Comparison of ENCODE assay signal across 1 fruit fly cellular context in genomic region chr3R:31053784-31054221, dm6.
TF ChIP-seq lines count a peak whose summit lies in the region.

TSS of gene Chchd3 (minus strand) at chr3R:31053915.

TF ChIP-seq in whole organism, embryonic, 481 proteins besides CTCF, POLR2A, EP300 and RAD21 (continued from another document and continues in another):
- TF ChIP-seq CG8388 (GFP tag; optimal IDR thresholded peaks at IDR 0.05; lab: Kevin White, UChicago) (no peak), jumu (GFP tag; optimal IDR thresholded peaks at IDR 0.05; lab: Kevin White, UChicago) (peak; percentile 20), CG18764 (GFP tag; optimal IDR thresholded peaks at IDR 0.05; lab: Kevin White, UChicago) (no peak), Hand (GFP tag; optimal IDR thresholded peaks at IDR 0.05; lab: Kevin White, UChicago) (no peak), CG3163 (GFP tag; optimal IDR thresholded peaks at IDR 0.05; lab: Kevin White, UChicago) (peak; percentile 8), ftz-f1 (GFP tag; optimal IDR thresholded peaks at IDR 0.05; lab: Kevin White, UChicago) (peak; percentile 80), Hr78 (GFP tag; optimal IDR thresholded peaks at IDR 0.05; lab: Kevin White, UChicago) (no peak), Ptx1 (GFP tag; IDR thresholded peaks at IDR 0.05; lab: Robert Waterston, UW) (no peak), ems (GFP tag; optimal IDR thresholded peaks at IDR 0.05; lab: Kevin White, UChicago) (no peak), Mad (GFP tag; optimal IDR thresholded peaks at IDR 0.05; lab: Kevin White, UChicago) (no peak), BtbVII (GFP tag; optimal IDR thresholded peaks at IDR 0.05; lab: Kevin White, UChicago) (no peak), CG4282 (GFP tag; optimal IDR thresholded peaks at IDR 0.05; lab: Kevin White, UChicago) (no peak), ab (GFP tag; optimal IDR thresholded peaks at IDR 0.05; lab: Kevin White, UChicago) (no peak), CG17612 (GFP tag; IDR thresholded peaks at IDR 0.05; lab: Robert Waterston, UW) (no peak), CG11560 (tag; IDR thresholded peaks at IDR 0.05; lab: Robert Waterston, UW) (no peak), rib (GFP tag; IDR thresholded peaks at IDR 0.05; lab: Robert Waterston, UW) (no peak), kni (GFP tag; optimal IDR thresholded peaks at IDR 0.05; lab: Kevin White, UChicago) (no peak), ken (GFP tag; IDR thresholded peaks at IDR 0.05; lab: Robert Waterston, UW) (no peak), CG14710 (tag; optimal IDR thresholded peaks at IDR 0.05; lab: Kevin White, UChicago) (peak; percentile 59), CG16779 (GFP tag; IDR thresholded peaks at IDR 0.05; lab: Robert Waterston, UW) (no peak), Chrac-16 (GFP tag; optimal IDR thresholded peaks at IDR 0.05; lab: Kevin White, UChicago) (no peak), Poxn (GFP tag; IDR thresholded peaks at IDR 0.05; lab: Robert Waterston, UW) (no peak), Doc3 (GFP tag; IDR thresholded peaks at IDR 0.05; lab: Robert Waterston, UW; ENCODE audit: partially characterized antibody) (no peak), CG17802 (tag; optimal IDR thresholded peaks at IDR 0.05; lab: Kevin White, UChicago) (no peak), CkIIα-i1 (GFP tag; IDR thresholded peaks at IDR 0.05; lab: Robert Waterston, UW) (no peak), hkb (optimal IDR thresholded peaks at IDR 0.05; lab: Kevin White, UChicago) (no peak), hkb (GFP tag; IDR thresholded peaks at IDR 0.05; lab: Robert Waterston, UW) (no peak), BEAF-32 (GFP tag; optimal IDR thresholded peaks at IDR 0.05; lab: Kevin White, UChicago) (peak; percentile 53), CoRest (tag; optimal IDR thresholded peaks at IDR 0.05; lab: Kevin White, UChicago) (peak; percentile 41), pum (GFP tag; optimal IDR thresholded peaks at IDR 0.05; lab: Kevin White, UChicago) (no peak), CG2889 (GFP tag; IDR thresholded peaks at IDR 0.05; lab: Robert Waterston, UW) (no peak), MTF-1 (GFP tag; optimal IDR thresholded peaks at IDR 0.05; lab: Kevin White, UChicago; ENCODE audit: borderline replicate concordance) (no peak), CG14860 (GFP tag; IDR thresholded peaks at IDR 0.05; lab: Robert Waterston, UW; ENCODE audit: partially characterized antibody) (no peak), NC2α (GFP tag; optimal IDR thresholded peaks at IDR 0.05; lab: Kevin White, UChicago) (no peak), her (GFP tag; optimal IDR thresholded peaks at IDR 0.05; lab: Kevin White, UChicago) (peak; percentile 6), vnd (GFP tag; IDR thresholded peaks at IDR 0.05; lab: Robert Waterston, UW; ENCODE audit: partially characterized antibody) (no peak), dmrt99B (tag; optimal IDR thresholded peaks at IDR 0.05; lab: Kevin White, UChicago) (no peak), CG11723 (GFP tag; optimal IDR thresholded peaks at IDR 0.05; lab: Kevin White, UChicago) (no peak), CG6683 (GFP tag; optimal IDR thresholded peaks at IDR 0.05; lab: Kevin White, UChicago) (no peak), CG16815 (GFP tag; optimal IDR thresholded peaks at IDR 0.05; lab: Kevin White, UChicago) (no peak), CG14441 (GFP tag; IDR thresholded peaks at IDR 0.05; lab: Robert Waterston, UW) (no peak), CG15479 (GFP tag; optimal IDR thresholded peaks at IDR 0.05; lab: Kevin White, UChicago) (no peak), kah (GFP tag; optimal IDR thresholded peaks at IDR 0.05; lab: Kevin White, UChicago) (no peak), CG10431 (GFP tag; optimal IDR thresholded peaks at IDR 0.05; lab: Kevin White, UChicago) (no peak), CG9437 (GFP tag; optimal IDR thresholded peaks at IDR 0.05; lab: Kevin White, UChicago) (no peak), CG31224 (GFP tag; IDR thresholded peaks at IDR 0.05; lab: Robert Waterston, UW) (no peak), CG3065 (GFP tag; optimal IDR thresholded peaks at IDR 0.05; lab: Kevin White, UChicago) (no peak), CG18599 (GFP tag; optimal IDR thresholded peaks at IDR 0.05; lab: Kevin White, UChicago) (no peak), CG15073 (GFP tag; optimal IDR thresholded peaks at IDR 0.05; lab: Kevin White, UChicago) (no peak), Trl (optimal IDR thresholded peaks at IDR 0.05; lab: Kevin White, UChicago) (peak in 1 of 2 experiments; percentile 18), Trl (GFP tag; optimal IDR thresholded peaks at IDR 0.05; lab: Kevin White, UChicago) (peak; percentile 2), Dref (GFP tag; IDR thresholded peaks at IDR 0.05; lab: Robert Waterston, UW) (peak; percentile 41), otp (GFP tag; IDR thresholded peaks at IDR 0.05; lab: Robert Waterston, UW) (no peak), Hr3 (GFP tag; optimal IDR thresholded peaks at IDR 0.05; lab: Kevin White, UChicago) (no peak), zfh1 (GFP tag; IDR thresholded peaks at IDR 0.05; lab: Robert Waterston, UW) (0 out of 3 replicates have a peak, but pooled peaks have one; percentile 21), Myb (GFP tag; optimal IDR thresholded peaks at IDR 0.05; lab: Kevin White, UChicago) (peak; percentile 40), CG4617 (GFP tag; optimal IDR thresholded peaks at IDR 0.05; lab: Kevin White, UChicago; ENCODE audit: borderline replicate concordance) (peak; percentile 66), ranshi (GFP tag; IDR thresholded peaks at IDR 0.05; lab: Robert Waterston, UW) (no peak), CG16813 (GFP tag; IDR thresholded peaks at IDR 0.05; lab: Robert Waterston, UW; ENCODE audit: partially characterized antibody) (no peak), Vsx1 (GFP tag; optimal IDR thresholded peaks at IDR 0.05; lab: Kevin White, UChicago) (peak; percentile 22), disco-r (GFP tag; optimal IDR thresholded peaks at IDR 0.05; lab: Kevin White, UChicago) (no peak), nerfin-1 (tag; optimal IDR thresholded peaks at IDR 0.05; lab: Kevin White, UChicago) (peak; percentile 30), CG11695 (GFP tag; IDR thresholded peaks at IDR 0.05; lab: Robert Waterston, UW) (no peak), Fer2 (tag; optimal IDR thresholded peaks at IDR 0.05; lab: Kevin White, UChicago) (no peak), chn (GFP tag; optimal IDR thresholded peaks at IDR 0.05; lab: Kevin White, UChicago) (no peak), HLHmδ (GFP tag; optimal IDR thresholded peaks at IDR 0.05; lab: Kevin White, UChicago) (no peak), CG31365 (tag; optimal IDR thresholded peaks at IDR 0.05; lab: Kevin White, UChicago) (no peak), CG7963 (GFP tag; IDR thresholded peaks at IDR 0.05; lab: Robert Waterston, UW; ENCODE audit: partially characterized antibody) (no peak), H15 (GFP tag; IDR thresholded peaks at IDR 0.05; lab: Robert Waterston, UW) (no peak), tap (tag; optimal IDR thresholded peaks at IDR 0.05; lab: Kevin White, UChicago) (no peak), sd (tag; optimal IDR thresholded peaks at IDR 0.05; lab: Kevin White, UChicago) (no peak), crp (GFP tag; optimal IDR thresholded peaks at IDR 0.05; lab: Kevin White, UChicago) (peak; percentile 78 to 96), ci (GFP tag; IDR thresholded peaks at IDR 0.05; lab: Robert Waterston, UW) (peak; percentile 49; the same call in 1 of the 3 replicates), CG7745 (tag; optimal IDR thresholded peaks at IDR 0.05; lab: Kevin White, UChicago) (no peak), Ssrp (tag; optimal IDR thresholded peaks at IDR 0.05; lab: Kevin White, UChicago) (no peak), maf-S (GFP tag; optimal IDR thresholded peaks at IDR 0.05; lab: Kevin White, UChicago) (peak; percentile 29), sim (GFP tag; IDR thresholded peaks at IDR 0.05; lab: Robert Waterston, UW) (no peak), toy (GFP tag; IDR thresholded peaks at IDR 0.05; lab: Robert Waterston, UW) (no peak), al (GFP tag; IDR thresholded peaks at IDR 0.05; lab: Robert Waterston, UW) (no peak), phol (tag; optimal IDR thresholded peaks at IDR 0.05; lab: Kevin White, UChicago) (peak; percentile 58), MBD-R2 (GFP tag; IDR thresholded peaks at IDR 0.05; lab: Robert Waterston, UW) (peak; percentile 92), CG6175 (GFP tag; IDR thresholded peaks at IDR 0.05; lab: Robert Waterston, UW) (no peak), bcd (GFP tag; optimal IDR thresholded peaks at IDR 0.05; lab: Kevin White, UChicago) (no peak), ttk (GFP tag; IDR thresholded peaks at IDR 0.05; lab: Robert Waterston, UW) (no peak), YL-1 (GFP tag; optimal IDR thresholded peaks at IDR 0.05; lab: Kevin White, UChicago) (peak; percentile 83), CG3281 (GFP tag; optimal IDR thresholded peaks at IDR 0.05; lab: Kevin White, UChicago) (no peak), CG8478 (optimal IDR thresholded peaks at IDR 0.05; lab: Kevin White, UChicago) (no peak), HLH3B (GFP tag; IDR thresholded peaks at IDR 0.05; lab: Robert Waterston, UW) (no peak), D19B (GFP tag; optimal IDR thresholded peaks at IDR 0.05; lab: Kevin White, UChicago) (no peak), CG13424 (tag; optimal IDR thresholded peaks at IDR 0.05; lab: Kevin White, UChicago) (peak; percentile 25), CG18619 (GFP tag; optimal IDR thresholded peaks at IDR 0.05; lab: Kevin White, UChicago) (no peak), bigmax (GFP tag; optimal IDR thresholded peaks at IDR 0.05; lab: Kevin White, UChicago) (peak; percentile 6), pita (GFP tag; optimal IDR thresholded peaks at IDR 0.05; lab: Kevin White, UChicago) (no peak), CG5245 (GFP tag; optimal IDR thresholded peaks at IDR 0.05; lab: Kevin White, UChicago) (no peak), CG31441 (GFP tag; IDR thresholded peaks at IDR 0.05; lab: Robert Waterston, UW) (no peak), CG43689 (GFP tag; IDR thresholded peaks at IDR 0.05; lab: Robert Waterston, UW) (no peak), CG4360 (GFP tag; IDR thresholded peaks at IDR 0.05; lab: Robert Waterston, UW) (peak; percentile 69), z (GFP tag; IDR thresholded peaks at IDR 0.05; lab: Robert Waterston, UW) (0 out of 3 replicates have a peak, but pooled peaks have one; percentile 41), mam (GFP tag; optimal IDR thresholded peaks at IDR 0.05; lab: Kevin White, UChicago) (no peak), yki (optimal IDR thresholded peaks at IDR 0.05; lab: Kevin White, UChicago) (no peak), unpg (GFP tag; optimal IDR thresholded peaks at IDR 0.05; lab: Kevin White, UChicago) (no peak), CG4424 (GFP tag; optimal IDR thresholded peaks at IDR 0.05; lab: Kevin White, UChicago) (no peak), CG13123 (GFP tag; optimal IDR thresholded peaks at IDR 0.05; lab: Kevin White, UChicago) (no peak), seq (GFP tag; IDR thresholded peaks at IDR 0.05; lab: Robert Waterston, UW) (no peak), fd102C (GFP tag; optimal IDR thresholded peaks at IDR 0.05; lab: Kevin White, UChicago) (no peak), CG6254 (GFP tag; optimal IDR thresholded peaks at IDR 0.05; lab: Kevin White, UChicago) (no peak), CG12769 (tag; optimal IDR thresholded peaks at IDR 0.05; lab: Kevin White, UChicago) (no peak), grau (tag; optimal IDR thresholded peaks at IDR 0.05; lab: Kevin White, UChicago) (no peak), psq (GFP tag; optimal IDR thresholded peaks at IDR 0.05; lab: Kevin White, UChicago) (no peak), CG1602 (GFP tag; optimal IDR thresholded peaks at IDR 0.05; lab: Kevin White, UChicago) (no peak), Dp (GFP tag; optimal IDR thresholded peaks at IDR 0.05; lab: Kevin White, UChicago) (peak; percentile 78), bowl (GFP tag; IDR thresholded peaks at IDR 0.05; lab: Robert Waterston, UW) (no peak), Gsc (GFP tag; IDR thresholded peaks at IDR 0.05; lab: Robert Waterston, UW) (no peak), gcm2 (GFP tag; optimal IDR thresholded peaks at IDR 0.05; lab: Kevin White, UChicago) (no peak), CG2678 (tag; optimal IDR thresholded peaks at IDR 0.05; lab: Kevin White, UChicago) (no peak), CG13287 (GFP tag; IDR thresholded peaks at IDR 0.05; lab: Robert Waterston, UW; ENCODE audit: partially characterized antibody) (peak; percentile 54; the same call in 1 of the 2 replicates), run (tag; optimal IDR thresholded peaks at IDR 0.05; lab: Kevin White, UChicago) (no peak), CG1792 (GFP tag; optimal IDR thresholded peaks at IDR 0.05; lab: Kevin White, UChicago) (no peak), CG10209 (GFP tag; optimal IDR thresholded peaks at IDR 0.05; lab: Kevin White, UChicago) (no peak), Ets97D (GFP tag; optimal IDR thresholded peaks at IDR 0.05; lab: Kevin White, UChicago) (peak; percentile 52), CG6813 (GFP tag; optimal IDR thresholded peaks at IDR 0.05; lab: Kevin White, UChicago) (no peak), klu (GFP tag; IDR thresholded peaks at IDR 0.05; lab: Robert Waterston, UW) (no peak), jing (GFP tag; optimal IDR thresholded peaks at IDR 0.05; lab: Kevin White, UChicago) (no peak), CG1529 (GFP tag; optimal IDR thresholded peaks at IDR 0.05; lab: Kevin White, UChicago) (no peak), salm (tag; optimal IDR thresholded peaks at IDR 0.05; lab: Kevin White, UChicago) (no peak), gce (GFP tag; IDR thresholded peaks at IDR 0.05; lab: Robert Waterston, UW) (no peak), CG32532 (GFP tag; IDR thresholded peaks at IDR 0.05; lab: Robert Waterston, UW) (no peak), Lhr (GFP tag; optimal IDR thresholded peaks at IDR 0.05; lab: Kevin White, UChicago) (peak; percentile 74), prd (optimal IDR thresholded peaks at IDR 0.05; lab: Kevin White, UChicago) (no peak), prd (GFP tag; IDR thresholded peaks at IDR 0.05; lab: Robert Waterston, UW) (no peak), zen (tag; optimal IDR thresholded peaks at IDR 0.05; lab: Kevin White, UChicago) (peak; percentile 66), twi (tag; optimal IDR thresholded peaks at IDR 0.05; lab: Kevin White, UChicago) (no peak), Dip3 (GFP tag; optimal IDR thresholded peaks at IDR 0.05; lab: Kevin White, UChicago) (no peak), CG8359 (GFP tag; optimal IDR thresholded peaks at IDR 0.05; lab: Kevin White, UChicago; ENCODE audit: borderline replicate concordance) (no peak), CG10267 (tag; optimal IDR thresholded peaks at IDR 0.05; lab: Kevin White, UChicago) (no peak), en (GFP tag; optimal IDR thresholded peaks at IDR 0.05; lab: Kevin White, UChicago) (no peak), HLH54F (GFP tag; optimal IDR thresholded peaks at IDR 0.05; lab: Kevin White, UChicago) (peak; percentile 35), CG6765 (GFP tag; optimal IDR thresholded peaks at IDR 0.05; lab: Kevin White, UChicago) (no peak), fd96Cb (tag; optimal IDR thresholded peaks at IDR 0.05; lab: Kevin White, UChicago) (no peak)
